Worm (Caenorhabditis elegans): ENCODE data around the gene T24H7.8.

T24H7.8 gene

ce11 chrII:6207252-6207651, 34.6 kb upstream of the T24H7.8 start:
- no peak for TF ChIP-seq snpc-4 (tag; optimal IDR thresholded peaks at IDR 0.05)
- TF ChIP-seq elt-3 (tag; optimal IDR thresholded peaks at IDR 0.05), result no peak
- TF ChIP-seq pha-4 (tag; optimal IDR thresholded peaks at IDR 0.05), result no peak
- no peak for TF ChIP-seq flh-1 (GFP tag; optimal IDR thresholded peaks at IDR 0.05)
- TF ChIP-seq zip-8 (tag; optimal IDR thresholded peaks at IDR 0.05), result no peak
- no peak for TF ChIP-seq nhr-2 (tag; optimal IDR thresholded peaks at IDR 0.05)

- TF ChIP-seq ces-1 (GFP tag; optimal IDR thresholded peaks at IDR 0.05) (no peak), unc-39 (tag; optimal IDR thresholded peaks at IDR 0.05) (no peak), sptf-1 (tag; optimal IDR thresholded peaks at IDR 0.05) (no peak), ceh-39 (tag; optimal IDR thresholded peaks at IDR 0.05) (no peak), pha-4 (tag; optimal IDR thresholded peaks at IDR 0.05) (no peak), elt-1 (tag; optimal IDR thresholded peaks at IDR 0.05; ENCODE audit: borderline replicate concordance, insufficient read depth) (no peak), mls-2 (tag; optimal IDR thresholded peaks at IDR 0.05) (no peak), sem-2 (GFP tag; optimal IDR thresholded peaks at IDR 0.05) (no peak), lin-13 (tag; optimal IDR thresholded peaks at IDR 0.05) (no peak), hlh-1 (tag; optimal IDR thresholded peaks at IDR 0.05) (no peak), nhr-237 (tag; optimal IDR thresholded peaks at IDR 0.05) (no peak), nhr-12 (tag; optimal IDR thresholded peaks at IDR 0.05) (no peak), ceh-43 (GFP tag; optimal IDR thresholded peaks at IDR 0.05) (no peak), mab-5 (tag; optimal IDR thresholded peaks at IDR 0.05) (no peak)
Measured at ce11 chrII:6208116-6208515, 33.7 kb upstream of the T24H7.8 start, which contains the start of gene daf-37. Gene daf-37, minus strand, starts transcription at chrII:6208216.

- no peak for TF ChIP-seq nhr-237 (tag; optimal IDR thresholded peaks at IDR 0.05)
- TF ChIP-seq hlh-1 (tag; optimal IDR thresholded peaks at IDR 0.05), result no peak
- no peak for TF ChIP-seq elt-3 (tag; optimal IDR thresholded peaks at IDR 0.05)
- TF ChIP-seq tbx-8 (GFP tag; optimal IDR thresholded peaks at IDR 0.05), result no peak
- TF ChIP-seq mls-2 (tag; optimal IDR thresholded peaks at IDR 0.05), result no peak
- no peak for TF ChIP-seq bed-3 (GFP tag; optimal IDR thresholded peaks at IDR 0.05)
- TF ChIP-seq sem-2 (GFP tag; optimal IDR thresholded peaks at IDR 0.05), result no peak
- TF ChIP-seq zip-8 (tag; optimal IDR thresholded peaks at IDR 0.05), result no peak
- no peak for TF ChIP-seq ces-1 (GFP tag; optimal IDR thresholded peaks at IDR 0.05)
Measured at ce11 chrII:6219346-6219745, 22.5 kb upstream of the T24H7.8 start, which contains the start of gene mks-2. Gene mks-2, minus strand, starts transcription at chrII:6219446.

ce11 chrII:6221470-6221869, 20.4 kb upstream of the T24H7.8 start:
- TF ChIP-seq snpc-4 (tag; optimal IDR thresholded peaks at IDR 0.05), result no peak
- no peak for TF ChIP-seq unc-62 (GFP tag; optimal IDR thresholded peaks at IDR 0.05)
- TF ChIP-seq sem-2 (GFP tag; optimal IDR thresholded peaks at IDR 0.05), result no peak
- TF ChIP-seq cnd-1 (tag; optimal IDR thresholded peaks at IDR 0.05), result no peak
- TF ChIP-seq pha-4 (tag; optimal IDR thresholded peaks at IDR 0.05), result no peak
- TF ChIP-seq unc-120 (tag; optimal IDR thresholded peaks at IDR 0.05; ENCODE audit: poor library complexity, severe bottlenecking), result no peak
- no peak for TF ChIP-seq nhr-28 (tag; optimal IDR thresholded peaks at IDR 0.05)
- no peak for TF ChIP-seq tbx-8 (GFP tag; optimal IDR thresholded peaks at IDR 0.05)
- no peak for TF ChIP-seq nhr-237 (tag; optimal IDR thresholded peaks at IDR 0.05)
- no peak for TF ChIP-seq flh-1 (GFP tag; optimal IDR thresholded peaks at IDR 0.05)
- no peak for TF ChIP-seq nhr-2 (tag; optimal IDR thresholded peaks at IDR 0.05)
- no peak for TF ChIP-seq elt-1 (tag; optimal IDR thresholded peaks at IDR 0.05; ENCODE audit: borderline replicate concordance, insufficient read depth)
- TF ChIP-seq M03D4.4 (tag; optimal IDR thresholded peaks at IDR 0.05), result no peak

- no peak for TF ChIP-seq unc-39 (tag; optimal IDR thresholded peaks at IDR 0.05)
- no peak for TF ChIP-seq drap-1 (GFP tag; optimal IDR thresholded peaks at IDR 0.05)
- TF ChIP-seq elt-3 (tag; optimal IDR thresholded peaks at IDR 0.05), result no peak
- TF ChIP-seq ham-2 (GFP tag; optimal IDR thresholded peaks at IDR 0.05), result no peak
- TF ChIP-seq tbx-8 (GFP tag; optimal IDR thresholded peaks at IDR 0.05), result no peak
- TF ChIP-seq bed-3 (GFP tag; optimal IDR thresholded peaks at IDR 0.05), result no peak
- TF ChIP-seq lin-13 (tag; optimal IDR thresholded peaks at IDR 0.05), result no peak
- TF ChIP-seq mep-1 (tag; optimal IDR thresholded peaks at IDR 0.05), result no peak
- no peak for TF ChIP-seq elt-1 (tag; optimal IDR thresholded peaks at IDR 0.05; ENCODE audit: borderline replicate concordance, insufficient read depth)
- no peak for TF ChIP-seq snpc-4 (tag; optimal IDR thresholded peaks at IDR 0.05)
Measured at ce11 chrII:6222558-6222957, 19.3 kb upstream of the T24H7.8 start, which contains the start of gene C30B5.6. Gene C30B5.6, minus strand, starts transcription at chrII:6222658.

- TF ChIP-seq M03D4.4 (tag; optimal IDR thresholded peaks at IDR 0.05) (no peak), blmp-1 (tag; optimal IDR thresholded peaks at IDR 0.05) (no peak), unc-62 (GFP tag; optimal IDR thresholded peaks at IDR 0.05) (no peak)
Measured at ce11 chrII:6223755-6224154, 18.1 kb upstream of the T24H7.8 start.
